Worm (Caenorhabditis elegans) whole organism, L4 larva: ENCODE data around the gene F48E8.4.

ENCODE experiments used
- D1046.2 ChIP-seq: fragments of 200-800 bp; sonication (Bioruptor generic); IDR thresholded peaks from 2 replicates; pipeline ENCODE4 v1.3.6; 2022; ENCODE audit warnings: missing genetic modification characterization, missing compliant biosample characterization
- F26F4.8 ChIP-seq: fragments of 200-800 bp; sonication (Bioruptor generic); conservative IDR thresholded peaks from 2 replicates; pipeline ENCODE4 v1.3.6; 2022; ENCODE audit warnings: missing genetic modification characterization, missing compliant biosample characterization
- F37D6.2 ChIP-seq: sonication (generic microtip); optimal IDR thresholded peaks from 2 replicates; lab custom pipeline; 2016; ENCODE audit warnings: mild to moderate bottlenecking, missing genetic modification characterization, missing compliant biosample characterization
- F44E2.7 ChIP-seq: fragments of 200-800 bp; sonication (Bioruptor generic); IDR thresholded peaks from 2 replicates; pipeline ENCODE4 v2.1.2; 2022; ENCODE audit warnings: missing genetic modification characterization, missing compliant biosample characterization
- R02D3.7 ChIP-seq: fragments of 150-350 bp; sonication (generic microtip); optimal IDR thresholded peaks from 3 replicates; lab custom pipeline; 2014; ENCODE audit warnings: missing biosample characterization, missing genetic modification characterization
- T20F7.1 ChIP-seq: fragments of 200-800 bp; sonication (Bioruptor generic); optimal IDR thresholded peaks from 2 replicates; lab custom pipeline; 2018; ENCODE audit warnings: mild to moderate bottlenecking, missing genetic modification characterization, missing compliant biosample characterization
- Y48G9A.11 ChIP-seq: fragments of 200-800 bp; sonication (Bioruptor generic); IDR thresholded peaks from 2 replicates; pipeline ENCODE4 v1.3.6; 2022; ENCODE audit warnings: missing genetic modification reagents, missing genetic modification characterization, missing compliant biosample characterization
- ZK337.2 ChIP-seq: fragments of 200-800 bp; sonication (Bioruptor generic); IDR thresholded peaks from 2 replicates; pipeline ENCODE4 v1.3.6; 2022; ENCODE audit warnings: missing genetic modification reagents, missing genetic modification characterization, missing compliant biosample characterization
- ZK546.5 ChIP-seq, 2 experiments: sonication (generic microtip); optimal IDR thresholded peaks; 2 replicates each; lab custom pipeline; 2017; ENCODE audit warnings: missing biosample characterization in 2 of 2, missing genetic modification characterization in 2 of 2
- aly-2 ChIP-seq: sonication (generic microtip); optimal IDR thresholded peaks from 2 replicates; lab custom pipeline; 2018; ENCODE audit warnings: missing biosample characterization, missing genetic modification characterization
- arid-1 ChIP-seq: fragments of 200-800 bp; sonication (Bioruptor generic); conservative IDR thresholded peaks from 2 replicates; pipeline ENCODE4 v1.3.6; 2022; ENCODE audit warnings: missing genetic modification reagents, missing genetic modification characterization, missing compliant biosample characterization
- ceh-20 ChIP-seq: fragments of 200-800 bp; sonication (Bioruptor generic); IDR thresholded peaks from 2 replicates; pipeline ENCODE4 v1.3.6; 2022; ENCODE audit warnings: missing genetic modification reagents, missing genetic modification characterization, missing compliant biosample characterization
- ceh-44 ChIP-seq: fragments of 200-800 bp; sonication (Bioruptor generic); IDR thresholded peaks from 2 replicates; pipeline ENCODE4 v1.3.6; 2022; ENCODE audit warnings: missing genetic modification reagents, missing genetic modification characterization, missing compliant biosample characterization
- daf-12 ChIP-seq: fragments of 150-350 bp; optimal IDR thresholded peaks from 2 replicates; lab custom pipeline; 2014; ENCODE audit warnings: missing biosample characterization, missing genetic modification reagents, missing genetic modification characterization
- daf-16 ChIP-seq, 3 experiments: sonication (generic microtip); optimal IDR thresholded peaks; 2 replicates each; lab custom pipeline; 2016 to 2017; ENCODE audit warnings: missing genetic modification characterization in 3 of 3, missing genetic modification reagents in 3 of 3, mild to moderate bottlenecking in 2 of 3, missing compliant biosample characterization in 2 of 3, missing biosample characterization in 1 of 3, moderate library complexity in 1 of 3
- dmd-6 ChIP-seq: fragments of 200-800 bp; sonication (Bioruptor generic); IDR thresholded peaks from 2 replicates; pipeline ENCODE4 v1.3.6; 2022; ENCODE audit warnings: missing genetic modification reagents, missing genetic modification characterization, missing compliant biosample characterization
- dpl-1 ChIP-seq: fragments of 150-350 bp; optimal IDR thresholded peaks from 2 replicates; lab custom pipeline; 2014; ENCODE audit warnings: missing biosample characterization, missing genetic modification reagents, missing genetic modification characterization
- gei-8 ChIP-seq: fragments of 200-800 bp; sonication (Bioruptor generic); optimal IDR thresholded peaks from 2 replicates; lab custom pipeline; 2018; ENCODE audit warnings: mild to moderate bottlenecking, missing genetic modification characterization, missing compliant biosample characterization
- hif-1 ChIP-seq, 2 experiments: sonication (generic microtip); optimal IDR thresholded peaks; 2 replicates each; lab custom pipeline; 2016 to 2017; ENCODE audit warnings: missing compliant biosample characterization in 2 of 2, missing genetic modification characterization in 2 of 2, missing genetic modification reagents in 2 of 2, missing genotype in 2 of 2, mild to moderate bottlenecking in 1 of 2
- hlh-11 ChIP-seq: fragments of 200-800 bp; sonication (Bioruptor generic); optimal IDR thresholded peaks from 2 replicates; lab custom pipeline; 2018; ENCODE audit warnings: mild to moderate bottlenecking, missing genetic modification characterization, missing compliant biosample characterization
- hlh-30 ChIP-seq: sonication (generic microtip); optimal IDR thresholded peaks from 2 replicates; lab custom pipeline; 2017; ENCODE audit warnings: antibody characterized with exemption, mild to moderate bottlenecking, missing genetic modification characterization, missing compliant biosample characterization; ENCODE audit not compliant: insufficient read depth
- lim-7 ChIP-seq: fragments of 200-800 bp; sonication (Bioruptor generic); IDR thresholded peaks from 2 replicates; pipeline ENCODE4 v1.3.6; 2022; ENCODE audit warnings: missing genetic modification characterization, missing compliant biosample characterization
- lin-1 ChIP-seq: fragments of 200-800 bp; sonication (Bioruptor generic); IDR thresholded peaks from 2 replicates; pipeline ENCODE4 v1.3.6; 2022; ENCODE audit warnings: missing genetic modification reagents, missing genetic modification characterization, missing compliant biosample characterization
- lin-38 ChIP-seq: fragments of 200-800 bp; sonication (Bioruptor generic); IDR thresholded peaks from 2 replicates; pipeline ENCODE4 v1.3.6; 2022; ENCODE audit warnings: missing genetic modification reagents, missing genetic modification characterization, missing compliant biosample characterization
- madf-5 ChIP-seq, 2 experiments: fragments of 200-800 bp; sonication (Bioruptor generic); IDR thresholded peaks; 2 replicates each; pipeline ENCODE4 v1.3.6; 2022; ENCODE audit warnings: missing compliant biosample characterization in 2 of 2, missing genetic modification characterization in 2 of 2
- mdl-1 ChIP-seq, 2 experiments: fragments of 150-350 bp in 1 of 2; sonication (generic microtip) in 1 of 2; optimal IDR thresholded peaks; 2 replicates each; lab custom pipeline; 2014 to 2017; ENCODE audit warnings: missing biosample characterization in 2 of 2, missing genetic modification characterization in 2 of 2
- mep-1 ChIP-seq: fragments of 150-350 bp; sonication (generic microtip); optimal IDR thresholded peaks from 3 replicates; lab custom pipeline; 2014; ENCODE audit warnings: missing biosample characterization, missing genetic modification characterization
- mxl-2 ChIP-seq: fragments of 200-800 bp; sonication (Bioruptor generic); conservative IDR thresholded peaks from 2 replicates; pipeline ENCODE4 v1.3.6; 2022; ENCODE audit warnings: missing genetic modification reagents, missing genetic modification characterization, missing compliant biosample characterization
- mxl-3 ChIP-seq: fragments of 200-800 bp; sonication (Bioruptor generic); optimal IDR thresholded peaks from 2 replicates; lab custom pipeline; 2018; ENCODE audit warnings: mild to moderate bottlenecking, missing genetic modification characterization, missing compliant biosample characterization
- nhr-11 ChIP-seq: fragments of 150-350 bp; optimal IDR thresholded peaks from 2 replicates; lab custom pipeline; 2014; ENCODE audit warnings: missing biosample characterization, missing genetic modification characterization
- nhr-237 ChIP-seq: sonication (generic microtip); optimal IDR thresholded peaks from 2 replicates; lab custom pipeline; 2017; ENCODE audit warnings: missing biosample characterization, missing genetic modification characterization
- nhr-25 ChIP-seq: sonication (generic microtip); optimal IDR thresholded peaks from 2 replicates; lab custom pipeline; 2017; ENCODE audit warnings: missing genetic modification characterization, mild to moderate bottlenecking, missing compliant biosample characterization, antibody characterized with exemption, moderate library complexity, borderline replicate concordance; ENCODE audit not compliant: insufficient read depth
- nhr-6 ChIP-seq: fragments of 150-350 bp; optimal IDR thresholded peaks from 2 replicates; lab custom pipeline; 2014; ENCODE audit warnings: missing biosample characterization, missing genetic modification characterization
- pha-4 ChIP-seq, 2 experiments: fragments of 150-350 bp in 1 of 2; fragments of 200-800 bp in 1 of 2; sonication (Bioruptor generic) in 1 of 2; IDR thresholded peaks in 1 of 2; optimal IDR thresholded peaks in 1 of 2; 2 replicates each; pipeline versions ENCODE4 v1.3.6 to Lab custom; 2014 to 2022; ENCODE audit warnings: missing genetic modification characterization in 2 of 2, missing genetic modification reagents in 2 of 2, missing biosample characterization in 1 of 2, missing compliant biosample characterization in 1 of 2
- php-3 ChIP-seq: fragments of 200-800 bp; sonication (Bioruptor generic); IDR thresholded peaks from 2 replicates; pipeline ENCODE4 v1.3.6; 2022; ENCODE audit warnings: missing genetic modification reagents, missing genetic modification characterization, missing compliant biosample characterization
- saeg-2 ChIP-seq: fragments of 200-800 bp; sonication (Bioruptor generic); IDR thresholded peaks from 2 replicates; pipeline ENCODE4 v1.3.6; 2022; ENCODE audit warnings: missing genetic modification reagents, missing genetic modification characterization, missing compliant biosample characterization
- sdz-12 ChIP-seq: fragments of 200-800 bp; sonication (Bioruptor generic); optimal IDR thresholded peaks from 2 replicates; lab custom pipeline; 2018; ENCODE audit warnings: mild to moderate bottlenecking, missing genetic modification characterization, missing compliant biosample characterization
- set-16 ChIP-seq: fragments of 200-800 bp; sonication (Bioruptor generic); IDR thresholded peaks from 2 replicates; pipeline ENCODE4 v1.3.6; 2022; ENCODE audit warnings: missing genetic modification reagents, missing genetic modification characterization, missing compliant biosample characterization
- snpc-1.2 ChIP-seq: fragments of 200-800 bp; sonication (Bioruptor generic); IDR thresholded peaks from 2 replicates; pipeline ENCODE4 v1.3.6; 2022; ENCODE audit warnings: missing genetic modification reagents, missing genetic modification characterization, missing compliant biosample characterization
- tag-97 ChIP-seq: fragments of 200-800 bp; sonication (Bioruptor generic); IDR thresholded peaks from 2 replicates; pipeline ENCODE4 v1.3.6; 2022; ENCODE audit warnings: missing genetic modification characterization, missing compliant biosample characterization
- unc-130 ChIP-seq: sonication (generic microtip); optimal IDR thresholded peaks from 2 replicates; lab custom pipeline; 2016; ENCODE audit warnings: missing genetic modification reagents, missing genetic modification characterization, missing compliant biosample characterization
- unc-62 ChIP-seq, 3 experiments: fragments of 150-350 bp in 1 of 3; sonication (generic microtip); optimal IDR thresholded peaks in 2 of 3; peaks in 1 of 3; 1 replicate in 1 of 3; 2 replicates in 2 of 3; lab custom pipeline; 2014 to 2017; ENCODE audit warnings: missing biosample characterization in 3 of 3, missing genetic modification characterization in 3 of 3, missing genetic modification reagents in 3 of 3, missing genotype in 1 of 3
- vab-7 ChIP-seq: fragments of 200-800 bp; sonication (Bioruptor generic); IDR thresholded peaks from 2 replicates; pipeline ENCODE4 v1.3.6; 2022; ENCODE audit warnings: missing genetic modification reagents, missing genetic modification characterization, missing compliant biosample characterization
- zag-1 ChIP-seq: fragments of 150-350 bp; optimal IDR thresholded peaks from 2 replicates; lab custom pipeline; 2014; ENCODE audit warnings: missing biosample characterization, missing genetic modification characterization
- zfp-3 ChIP-seq: fragments of 200-800 bp; sonication (Bioruptor generic); conservative IDR thresholded peaks from 2 replicates; pipeline ENCODE4 v1.3.6; 2022; ENCODE audit warnings: missing genetic modification reagents, missing genetic modification characterization, missing compliant biosample characterization
- zip-11 ChIP-seq: fragments of 200-800 bp; sonication (Bioruptor generic); IDR thresholded peaks from 2 replicates; pipeline ENCODE4 v1.3.6; 2022; ENCODE audit warnings: missing genetic modification characterization, missing compliant biosample characterization
- ztf-11 ChIP-seq: fragments of 150-350 bp; optimal IDR thresholded peaks from 2 replicates; lab custom pipeline; 2014; ENCODE audit warnings: missing biosample characterization, missing genetic modification characterization
- ztf-7 ChIP-seq: fragments of 150-350 bp; optimal IDR thresholded peaks from 2 replicates; lab custom pipeline; 2014; ENCODE audit warnings: missing biosample characterization, missing genetic modification characterization

F48E8.4 gene

ce11 chrIII:5502915-5503575 lies 49.7 kb downstream of the F48E8.4 start (continued):
- TF ChIP-seq nhr-237 (tag; lab: Kevin White, UChicago) (no peak), pha-4 (GFP tag; IDR thresholded peaks at IDR 0.05; lab: Robert Waterston, UW) (no peak), pha-4 (tag; optimal IDR thresholded peaks at IDR 0.05; lab: Kevin White, UChicago) (no peak), gei-8 (no peak), dpl-1 (GFP tag; lab: Kevin White, UChicago) (peak; percentile 15), saeg-2 (GFP tag; lab: Robert Waterston, UW) (no peak), zip-11 (no peak), daf-12 (no peak), ceh-20 (GFP tag; lab: Robert Waterston, UW) (no peak), nhr-11 (tag; lab: Kevin White, UChicago) (peak; percentile 46), aly-2 (tag; lab: Kevin White, UChicago) (no peak), php-3 (GFP tag; lab: Robert Waterston, UW) (peak; percentile 79), R02D3.7 (tag; lab: Kevin White, UChicago) (no peak), ztf-11 (no peak), unc-62 (GFP tag; optimal IDR thresholded peaks at IDR 0.05 in 1 of 2; lab: Kevin White, UChicago) (peak; percentile 8 to 74), unc-62 (tag; optimal IDR thresholded peaks at IDR 0.05; lab: Kevin White, UChicago) (no peak), lin-38 (GFP tag; lab: Robert Waterston, UW) (no peak), vab-7 (GFP tag; lab: Robert Waterston, UW) (no peak), D1046.2 (GFP tag; lab: Robert Waterston, UW) (no peak), mxl-2 (GFP tag; lab: Robert Waterston, UW) (no peak), ZK337.2 (GFP tag; lab: Robert Waterston, UW) (no peak), zfp-3 (0 out of 2 replicates have a peak, but pooled peaks have one; percentile 30), madf-5 (GFP tag; IDR thresholded peaks at IDR 0.05; lab: Robert Waterston, UW) (no peak), hif-1 (tag; optimal IDR thresholded peaks at IDR 0.05; lab: Kevin White, UChicago) (peak in 1 of 2 experiments; percentile 48), zag-1 (tag; lab: Kevin White, UChicago) (no peak), snpc-1.2 (no peak), mep-1 (tag; lab: Kevin White, UChicago) (peak; percentile 49), lin-1 (GFP tag; lab: Robert Waterston, UW) (no peak; the same call in 1 of the 2 replicates), arid-1 (GFP tag; lab: Robert Waterston, UW) (no peak), ZK546.5 (tag; optimal IDR thresholded peaks at IDR 0.05; lab: Kevin White, UChicago) (no peak), lim-7 (GFP tag; lab: Robert Waterston, UW) (no peak), T20F7.1 (GFP tag; lab: Kevin White, UChicago) (peak; percentile 85), Y48G9A.11 (GFP tag; lab: Robert Waterston, UW) (no peak), tag-97 (no peak), nhr-6 (tag; lab: Kevin White, UChicago) (peak; percentile 32), daf-16 (GFP tag; optimal IDR thresholded peaks at IDR 0.05; lab: Kevin White, UChicago) (no peak), daf-16 (tag; optimal IDR thresholded peaks at IDR 0.05; lab: Kevin White, UChicago) (peak; percentile 83), ztf-7 (tag; lab: Kevin White, UChicago) (peak; percentile 93), F37D6.2 (tag; lab: Kevin White, UChicago) (no peak), set-16 (peak; percentile 43; the same call in 1 of the 2 replicates), sdz-12 (GFP tag; lab: Kevin White, UChicago) (no peak), unc-130 (no peak), hlh-30 (tag; lab: Kevin White, UChicago) (peak; percentile 91), ceh-44 (GFP tag; lab: Robert Waterston, UW) (no peak), dmd-6 (peak; percentile 76), nhr-25 (tag; lab: Kevin White, UChicago) (peak; percentile 57), F26F4.8 (no peak), mxl-3 (GFP tag; lab: Kevin White, UChicago) (peak; percentile 58), F44E2.7 (GFP tag; lab: Robert Waterston, UW) (no peak), hlh-11 (tag; lab: Kevin White, UChicago) (peak; percentile 94), mdl-1 (tag; optimal IDR thresholded peaks at IDR 0.05; lab: Kevin White, UChicago) (peak; percentile 7 to 83)
